Fruit fly (Drosophila melanogaster) whole organism, embryonic: Measurements from ENCODE around the gene CG7810.

Experiments
- Aef1 ChIP-seq: fragments of 200-800 bp; sonication (Bioruptor generic); IDR thresholded peaks from 3 replicates; pipeline ENCODE4 v1.3.6; 2022; ENCODE audit warnings: missing biosample characterization, missing genetic modification characterization
- Blimp-1 ChIP-seq: fragments of 200-800 bp; sonication (Bioruptor generic); optimal IDR thresholded peaks from 3 replicates; lab custom pipeline; 2018; ENCODE audit warnings: missing biosample characterization, missing genetic modification characterization, mild to moderate bottlenecking, moderate library complexity, missing genetic modification reagents
- CG10274 ChIP-seq: fragments of 200-800 bp; sonication (Bioruptor generic); optimal IDR thresholded peaks from 3 replicates; lab custom pipeline; 2017; ENCODE audit warnings: missing biosample characterization, mild to moderate bottlenecking, missing genetic modification characterization
- CG10543 ChIP-seq: fragments of 200-800 bp; sonication (Bioruptor generic); optimal IDR thresholded peaks from 3 replicates; lab custom pipeline; 2017; ENCODE audit warnings: missing biosample characterization, mild to moderate bottlenecking, missing genetic modification characterization, moderate library complexity
- CG10979 ChIP-seq: fragments of 200-800 bp; sonication (Bioruptor generic); optimal IDR thresholded peaks from 2 replicates; lab custom pipeline; 2018; ENCODE audit warnings: missing biosample characterization, mild to moderate bottlenecking, missing genetic modification characterization, moderate library complexity
- CG11560 ChIP-seq: fragments of 200-800 bp; sonication (Bioruptor generic); IDR thresholded peaks from 3 replicates; pipeline ENCODE4 v1.3.6; 2022; ENCODE audit warnings: missing biosample characterization, missing genetic modification characterization
- CG12391 ChIP-seq: fragments of 200-800 bp; sonication (Bioruptor generic); optimal IDR thresholded peaks from 3 replicates; lab custom pipeline; 2018; ENCODE audit warnings: missing biosample characterization, mild to moderate bottlenecking, missing genetic modification characterization, moderate library complexity
- CG14441 ChIP-seq: fragments of 200-800 bp; sonication (Bioruptor generic); IDR thresholded peaks from 2 replicates; pipeline ENCODE4 v1.3.6; 2022; ENCODE audit warnings: missing biosample characterization, missing genetic modification characterization
- CG14860 ChIP-seq: fragments of 200-800 bp; sonication (Bioruptor generic); IDR thresholded peaks from 3 replicates; pipeline ENCODE4 v1.3.6; 2022; ENCODE audit warnings: missing biosample characterization, missing genetic modification characterization; ENCODE audit not compliant: partially characterized antibody
- CG15479 ChIP-seq: fragments of 200-800 bp; sonication (Bioruptor generic); optimal IDR thresholded peaks from 3 replicates; lab custom pipeline; 2019; ENCODE audit warnings: missing biosample characterization, mild to moderate bottlenecking, missing genetic modification characterization, moderate library complexity
- CG1602 ChIP-seq: fragments of 200-800 bp; sonication (Bioruptor generic); optimal IDR thresholded peaks from 3 replicates; lab custom pipeline; 2016; ENCODE audit warnings: missing biosample characterization, missing genetic modification characterization
- CG18011 ChIP-seq: fragments of 200-800 bp; sonication (Bioruptor generic); optimal IDR thresholded peaks from 2 replicates; lab custom pipeline; 2017; ENCODE audit warnings: missing biosample characterization, missing genetic modification characterization, mild to moderate bottlenecking, moderate library complexity, missing genotype
- CG2199 ChIP-seq: fragments of 200-800 bp; sonication (Bioruptor generic); IDR thresholded peaks from 3 replicates; pipeline ENCODE4 v1.3.6; 2022; ENCODE audit warnings: missing biosample characterization, missing genetic modification characterization
- CG30403 ChIP-seq: fragments of 200-800 bp; sonication (Bioruptor generic); optimal IDR thresholded peaks from 3 replicates; lab custom pipeline; 2016; ENCODE audit warnings: missing biosample characterization, missing genetic modification characterization
- CG30431 ChIP-seq: fragments of 200-800 bp; sonication (Bioruptor generic); optimal IDR thresholded peaks from 2 replicates; lab custom pipeline; 2017; ENCODE audit warnings: missing biosample characterization, missing genetic modification characterization
- CG31388 ChIP-seq: fragments of 200-800 bp; sonication (Bioruptor generic); optimal IDR thresholded peaks from 2 replicates; lab custom pipeline; 2016; ENCODE audit warnings: missing biosample characterization, missing genetic modification characterization
- CG6272 ChIP-seq: fragments of 200-800 bp; sonication (Bioruptor generic); IDR thresholded peaks from 2 replicates; pipeline ENCODE4 v1.3.6; 2022; ENCODE audit warnings: missing biosample characterization, missing genetic modification characterization
- CG9932 ChIP-seq: fragments of 200-800 bp; sonication (Bioruptor generic); IDR thresholded peaks from 2 replicates; pipeline ENCODE4 v1.3.6; 2022; ENCODE audit warnings: missing biosample characterization, missing genetic modification characterization
- CTCF ChIP-seq: fragments of 200-800 bp; sonication (Bioruptor generic); optimal IDR thresholded peaks from 2 replicates; lab custom pipeline; 2017; ENCODE audit warnings: missing biosample characterization, mild to moderate bottlenecking, missing genetic modification characterization, moderate library complexity
- Drgx ChIP-seq: fragments of 200-800 bp; sonication (Bioruptor generic); IDR thresholded peaks from 2 replicates; pipeline ENCODE4 v1.3.6; 2022; ENCODE audit warnings: missing biosample characterization, missing genetic modification characterization
- HmgD ChIP-seq: fragments of 200-800 bp; sonication (Bioruptor generic); optimal IDR thresholded peaks from 3 replicates; lab custom pipeline; 2016; ENCODE audit warnings: missing biosample characterization, missing genetic modification characterization
- Myb ChIP-seq: fragments of 200-800 bp; sonication (Bioruptor generic); optimal IDR thresholded peaks from 2 replicates; lab custom pipeline; 2016; ENCODE audit warnings: missing biosample characterization, missing genetic modification characterization
- NK7.1 ChIP-seq: fragments of 200-800 bp; sonication (Bioruptor generic); optimal IDR thresholded peaks from 3 replicates; lab custom pipeline; 2016; ENCODE audit warnings: missing biosample characterization, missing genetic modification characterization
- Nf-YA ChIP-seq: fragments of 200-800 bp; sonication (Bioruptor generic); IDR thresholded peaks from 2 replicates; pipeline ENCODE4 v1.3.6; 2022; ENCODE audit warnings: missing biosample characterization, missing genetic modification characterization
- Opbp ChIP-seq: fragments of 200-800 bp; sonication (Bioruptor generic); IDR thresholded peaks from 3 replicates; pipeline ENCODE4 v1.3.6; 2022; ENCODE audit warnings: missing biosample characterization, missing genetic modification characterization; ENCODE audit not compliant: partially characterized antibody
- Ravus ChIP-seq: fragments of 200-800 bp; sonication (Bioruptor generic); IDR thresholded peaks from 2 replicates; pipeline ENCODE4 v1.3.6; 2022; ENCODE audit warnings: missing biosample characterization, missing genetic modification characterization
- Sin3A ChIP-seq: fragments of >200 bp; optimal IDR thresholded peaks from 2 replicates; lab custom pipeline; 2018
- Sry-δ ChIP-seq: fragments of 200-800 bp; sonication (Bioruptor generic); optimal IDR thresholded peaks from 2 replicates; lab custom pipeline; 2016; ENCODE audit warnings: missing biosample characterization, missing genetic modification characterization
- TFAM ChIP-seq: fragments of 200-800 bp; sonication (Bioruptor generic); optimal IDR thresholded peaks from 2 replicates; lab custom pipeline; 2017; ENCODE audit warnings: missing biosample characterization, missing genetic modification characterization, inconsistent platforms
- aop ChIP-seq: fragments of 200-800 bp; sonication (Bioruptor generic); IDR thresholded peaks from 2 replicates; pipeline ENCODE4 v1.3.6; 2022; ENCODE audit warnings: missing biosample characterization, missing genetic modification characterization
- ase ChIP-seq: fragments of 200-800 bp; sonication (Bioruptor generic); IDR thresholded peaks from 3 replicates; pipeline ENCODE4 v1.3.6; 2022; ENCODE audit warnings: missing biosample characterization, missing genetic modification characterization
- br ChIP-seq: fragments of >200 bp; optimal IDR thresholded peaks from 2 replicates; lab custom pipeline; 2017
- corto ChIP-seq: fragments of 200-800 bp; sonication (Bioruptor generic); optimal IDR thresholded peaks from 2 replicates; lab custom pipeline; 2016; ENCODE audit warnings: missing biosample characterization, mild to moderate bottlenecking, missing genetic modification characterization, moderate library complexity
- dmrt99B ChIP-seq: fragments of 200-800 bp; sonication (Bioruptor generic); optimal IDR thresholded peaks from 2 replicates; lab custom pipeline; 2018; ENCODE audit warnings: missing biosample characterization, mild to moderate bottlenecking, missing genetic modification characterization, moderate library complexity
- exex ChIP-seq: fragments of 200-800 bp; sonication (Bioruptor generic); optimal IDR thresholded peaks from 4 replicates; lab custom pipeline; 2018; ENCODE audit warnings: missing biosample characterization, mild to moderate bottlenecking, missing genetic modification characterization, moderate library complexity
- fd3F ChIP-seq: fragments of 200-800 bp; sonication (Bioruptor generic); optimal IDR thresholded peaks from 2 replicates; lab custom pipeline; 2018; ENCODE audit warnings: missing biosample characterization, mild to moderate bottlenecking, missing genetic modification characterization, moderate library complexity
- grau ChIP-seq: fragments of 200-800 bp; optimal IDR thresholded peaks from 3 replicates; lab custom pipeline; 2019; ENCODE audit warnings: missing biosample characterization, mild to moderate bottlenecking, missing genetic modification characterization, moderate library complexity
- grn ChIP-seq: fragments of 200-800 bp; sonication (Bioruptor generic); optimal IDR thresholded peaks from 3 replicates; lab custom pipeline; 2017; ENCODE audit warnings: missing biosample characterization, missing genetic modification characterization
- hb ChIP-seq: fragments of 200-800 bp; sonication (Bioruptor generic); IDR thresholded peaks from 3 replicates; pipeline ENCODE4 v1.3.6; 2022; ENCODE audit warnings: missing biosample characterization, missing genetic modification characterization; ENCODE audit not compliant: partially characterized antibody
- hbn ChIP-seq: fragments of 200-800 bp; sonication (Bioruptor generic); IDR thresholded peaks from 2 replicates; pipeline ENCODE4 v1.3.6; 2022; ENCODE audit warnings: missing biosample characterization, missing genetic modification characterization; ENCODE audit not compliant: partially characterized antibody
- hkb ChIP-seq, 2 experiments: fragments of 200-800 bp in 1 of 2; fragments of >200 bp in 1 of 2; sonication (Bioruptor generic) in 1 of 2; IDR thresholded peaks in 1 of 2; optimal IDR thresholded peaks in 1 of 2; 2 replicates each; pipeline versions ENCODE4 v1.3.6 to Lab custom; 2017 to 2022; ENCODE audit warnings: missing biosample characterization in 1 of 2, missing genetic modification characterization in 1 of 2
- lbe ChIP-seq: fragments of 200-800 bp; sonication (Bioruptor generic); optimal IDR thresholded peaks from 2 replicates; lab custom pipeline; 2016; ENCODE audit warnings: missing biosample characterization, mild to moderate bottlenecking, missing genetic modification characterization
- lilli ChIP-seq: fragments of 200-800 bp; sonication (Bioruptor generic); optimal IDR thresholded peaks from 3 replicates; lab custom pipeline; 2016; ENCODE audit warnings: missing biosample characterization, missing genetic modification characterization
- lmd ChIP-seq: fragments of 200-800 bp; sonication (Bioruptor generic); IDR thresholded peaks from 2 replicates; pipeline ENCODE4 v1.3.6; 2022; ENCODE audit warnings: missing biosample characterization, missing genetic modification characterization
- nerfin-2 ChIP-seq: fragments of 200-800 bp; sonication (Bioruptor generic); IDR thresholded peaks from 2 replicates; pipeline ENCODE4 v1.3.6; 2022; ENCODE audit warnings: missing biosample characterization, missing genetic modification characterization; ENCODE audit not compliant: partially characterized antibody
- nmo ChIP-seq: fragments of 200-800 bp; sonication (Bioruptor generic); optimal IDR thresholded peaks from 2 replicates; lab custom pipeline; 2018; ENCODE audit warnings: missing biosample characterization, mild to moderate bottlenecking, missing genetic modification characterization, moderate library complexity
- otp ChIP-seq: fragments of 200-800 bp; sonication (Bioruptor generic); IDR thresholded peaks from 3 replicates; pipeline ENCODE4, ENCODE4 v1.3.6; 2022; ENCODE audit warnings: missing biosample characterization, missing genetic modification characterization
- p53 ChIP-seq: fragments of 200-800 bp; sonication (Bioruptor generic); optimal IDR thresholded peaks from 2 replicates; lab custom pipeline; 2016; ENCODE audit warnings: missing biosample characterization, missing genetic modification characterization
- pros ChIP-seq: fragments of 200-800 bp; sonication (Bioruptor generic); optimal IDR thresholded peaks from 3 replicates; lab custom pipeline; 2019; ENCODE audit warnings: missing biosample characterization, mild to moderate bottlenecking, missing genetic modification characterization, moderate library complexity
- repo ChIP-seq: fragments of 200-800 bp; sonication (Bioruptor generic); optimal IDR thresholded peaks from 2 replicates; lab custom pipeline; 2016; ENCODE audit warnings: missing biosample characterization, missing genetic modification characterization
- sob ChIP-seq: fragments of 200-800 bp; sonication (Bioruptor generic); IDR thresholded peaks from 2 replicates; pipeline ENCODE4 v1.3.6; 2022; ENCODE audit warnings: missing biosample characterization, missing genetic modification characterization

The CG7810 gene

DNA sequence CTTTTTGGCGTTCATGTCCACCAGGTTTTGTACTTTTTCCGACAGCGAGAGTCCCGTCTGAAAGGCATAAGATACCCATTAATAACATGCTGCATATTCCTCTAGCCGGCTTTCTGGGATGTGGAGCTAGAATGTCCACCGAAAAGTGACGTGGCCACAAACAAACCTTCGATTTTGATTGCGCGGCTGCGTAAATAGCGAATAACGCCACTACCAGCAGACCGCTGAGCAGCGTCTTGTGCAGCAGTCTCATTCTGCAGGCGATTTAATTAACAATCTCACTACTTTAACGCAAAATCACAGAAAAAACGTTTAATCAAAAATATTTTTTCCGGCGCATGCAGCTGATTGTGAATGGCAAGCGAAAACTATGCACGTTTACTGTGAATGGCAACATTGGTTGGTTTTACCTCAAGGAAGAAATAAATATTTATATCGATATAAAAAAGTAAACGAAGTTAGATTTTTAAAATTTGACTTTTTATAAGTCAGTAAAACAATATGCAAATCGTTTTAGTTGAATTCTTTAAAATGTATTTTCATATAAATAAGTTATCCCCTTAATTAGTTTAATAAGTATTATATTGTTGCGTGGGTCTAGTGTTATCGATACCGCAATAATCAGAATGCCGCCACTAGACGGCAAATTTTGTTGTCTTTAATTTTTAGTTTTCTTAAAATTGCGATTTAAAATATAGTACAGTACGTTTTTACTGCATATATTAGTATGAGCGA lies 3.0 kb downstream of the CG7810 start, which contains the start of the genes Ostgamma and Mettl14 (continued):
- TF ChIP-seq dmrt99B (tag; lab: Kevin White, UChicago) (no peak), CG6272 (GFP tag; lab: Robert Waterston, UW) (no peak), Sin3A (lab: Kevin White, UChicago) (peak; percentile 6), Drgx (GFP tag; lab: Robert Waterston, UW) (no peak), CG14860 (GFP tag; lab: Robert Waterston, UW) (peak; percentile 66; the same call in 2 of the 3 replicates), TFAM (no peak), lbe (GFP tag; lab: Kevin White, UChicago) (peak; percentile 44), Sry-δ (GFP tag; lab: Kevin White, UChicago) (peak; percentile 74), CG2199 (GFP tag; lab: Robert Waterston, UW) (no peak), otp (GFP tag; lab: Robert Waterston, UW) (no peak), fd3F (GFP tag; lab: Kevin White, UChicago) (no peak), pros (GFP tag; lab: Kevin White, UChicago) (no peak), CTCF (GFP tag; lab: Kevin White, UChicago) (no peak), Opbp (GFP tag; lab: Robert Waterston, UW) (peak; percentile 66; the same call in 2 of the 3 replicates), repo (no peak), br (no peak), NK7.1 (GFP tag; lab: Kevin White, UChicago) (no peak), hbn (GFP tag; lab: Robert Waterston, UW) (peak; percentile 68), CG31388 (no peak), CG1602 (GFP tag; lab: Kevin White, UChicago) (no peak), CG11560 (tag; lab: Robert Waterston, UW) (no peak), HmgD (no peak), exex (tag; lab: Kevin White, UChicago) (no peak), CG18011 (no peak), corto (GFP tag; lab: Kevin White, UChicago) (no peak), Nf-YA (GFP tag; lab: Robert Waterston, UW) (no peak), grn (no peak), CG10274 (GFP tag; lab: Kevin White, UChicago) (no peak), grau (tag; lab: Kevin White, UChicago) (peak; percentile 31), CG14441 (GFP tag; lab: Robert Waterston, UW) (no peak), lmd (GFP tag; lab: Robert Waterston, UW) (no peak), aop (GFP tag; lab: Robert Waterston, UW) (no peak), CG15479 (GFP tag; lab: Kevin White, UChicago) (no peak), ase (GFP tag; lab: Robert Waterston, UW) (no peak), sob (GFP tag; lab: Robert Waterston, UW) (no peak), CG10979 (tag; lab: Kevin White, UChicago) (peak; percentile 14), CG30403 (GFP tag; lab: Kevin White, UChicago) (peak; percentile 44), Aef1 (GFP tag; lab: Robert Waterston, UW) (no peak), lilli (GFP tag; lab: Kevin White, UChicago) (peak; percentile 38), Myb (no peak), nerfin-2 (GFP tag; lab: Robert Waterston, UW) (no peak), hb (no peak), Blimp-1 (GFP tag; lab: Kevin White, UChicago) (no peak), CG30431 (GFP tag; lab: Kevin White, UChicago) (no peak), nmo (GFP tag; lab: Kevin White, UChicago) (peak; percentile 46), Ravus (GFP tag; lab: Robert Waterston, UW) (no peak), CG10543 (GFP tag; lab: Kevin White, UChicago) (no peak), p53 (no peak), CG12391 (tag; lab: Kevin White, UChicago) (peak; percentile 57), CG9932 (GFP tag; lab: Robert Waterston, UW) (no peak), hkb (optimal IDR thresholded peaks at IDR 0.05; lab: Kevin White, UChicago) (no peak), hkb (GFP tag; IDR thresholded peaks at IDR 0.05; lab: Robert Waterston, UW) (no peak)
